Worm (Caenorhabditis elegans): ENCODE results near the gene nucl-1.

The nucl-1 gene

ce11 chrIV:8276609-8277008 is 12.7 kb downstream of the nucl-1 start, which contains the start of gene K07H8.12:
Gene K07H8.12, minus strand, starts transcription at chrIV:8276709.
- TF ChIP-seq lin-11 (tag; optimal IDR thresholded peaks at IDR 0.05) (no peak), elt-2 (tag; optimal IDR thresholded peaks at IDR 0.05) (no peak), K09A11.1 (tag; optimal IDR thresholded peaks at IDR 0.05; ENCODE audit: insufficient read depth) (no peak), pat-9 (tag; optimal IDR thresholded peaks at IDR 0.05) (no peak), elt-4 (tag; optimal IDR thresholded peaks at IDR 0.05) (no peak), ceh-31 (tag; optimal IDR thresholded peaks at IDR 0.05) (no peak), dmd-4 (tag; optimal IDR thresholded peaks at IDR 0.05; ENCODE audit: borderline replicate concordance) (no peak), fax-1 (tag; optimal IDR thresholded peaks at IDR 0.05) (no peak), dve-1 (tag; optimal IDR thresholded peaks at IDR 0.05) (no peak), rnt-1 (tag; optimal IDR thresholded peaks at IDR 0.05) (no peak), madf-2 (tag; optimal IDR thresholded peaks at IDR 0.05) (no peak), T23F11.4 (GFP tag; optimal IDR thresholded peaks at IDR 0.05) (no peak), pqm-1 (tag; optimal IDR thresholded peaks at IDR 0.05) (no peak), F13H6.1 (tag; optimal IDR thresholded peaks at IDR 0.05) (no peak), fkh-10 (GFP tag; optimal IDR thresholded peaks at IDR 0.05) (no peak)

ce11 chrIV:8275232-8275631 is 14.1 kb downstream of the nucl-1 start, which contains the start of gene K07H8.11:
Gene K07H8.11, minus strand, starts transcription at chrIV:8275332.
- TF ChIP-seq ceh-48 (tag; optimal IDR thresholded peaks at IDR 0.05) = no peak
- TF ChIP-seq ceh-24 (tag; optimal IDR thresholded peaks at IDR 0.05) = no peak
- TF ChIP-seq mec-3 (tag; optimal IDR thresholded peaks at IDR 0.05; ENCODE audit: borderline replicate concordance) = no peak
- no peak for TF ChIP-seq T23F11.4 (GFP tag; optimal IDR thresholded peaks at IDR 0.05)
- TF ChIP-seq ceh-14 (tag; optimal IDR thresholded peaks at IDR 0.05) = no peak
- no peak for TF ChIP-seq elt-4 (tag; optimal IDR thresholded peaks at IDR 0.05)
- no peak for TF ChIP-seq nhr-11 (tag; optimal IDR thresholded peaks at IDR 0.05)
- no peak for TF ChIP-seq che-1 (tag; optimal IDR thresholded peaks at IDR 0.05)
- TF ChIP-seq ceh-6 (GFP tag; optimal IDR thresholded peaks at IDR 0.05) = no peak
- TF ChIP-seq unc-42 (tag; optimal IDR thresholded peaks at IDR 0.05) = no peak
- TF ChIP-seq dmd-4 (tag; optimal IDR thresholded peaks at IDR 0.05; ENCODE audit: borderline replicate concordance) = no peak
- no peak for TF ChIP-seq ceh-30 (tag; optimal IDR thresholded peaks at IDR 0.05)
- TF ChIP-seq pros-1 (tag; optimal IDR thresholded peaks at IDR 0.05) = no peak
- no peak for TF ChIP-seq npax-4 (tag; optimal IDR thresholded peaks at IDR 0.05)
- no peak for TF ChIP-seq hlh-13 (GFP tag; optimal IDR thresholded peaks at IDR 0.05)
- TF ChIP-seq tbx-7 (tag; optimal IDR thresholded peaks at IDR 0.05) = no peak

ce11 chrIV:8273334-8273733 is 16.0 kb downstream of the nucl-1 start:
- TF ChIP-seq ahr-1 (tag; optimal IDR thresholded peaks at IDR 0.05) (no peak), ceh-30 (tag; optimal IDR thresholded peaks at IDR 0.05) (no peak), odd-2 (tag; optimal IDR thresholded peaks at IDR 0.05) (no peak)

- no peak for TF ChIP-seq hlh-13 (GFP tag; optimal IDR thresholded peaks at IDR 0.05)
- TF ChIP-seq C38D4.7 (GFP tag; optimal IDR thresholded peaks at IDR 0.05) = no peak
- TF ChIP-seq hlh-8 (tag; optimal IDR thresholded peaks at IDR 0.05) = no peak
- no peak for TF ChIP-seq mec-3 (tag; optimal IDR thresholded peaks at IDR 0.05; ENCODE audit: borderline replicate concordance)
- TF ChIP-seq pha-4 (tag; optimal IDR thresholded peaks at IDR 0.05) = no peak
- TF ChIP-seq Y22D7AL.16 (tag; optimal IDR thresholded peaks at IDR 0.05) = no peak
- no peak for TF ChIP-seq npax-4 (tag; optimal IDR thresholded peaks at IDR 0.05)
- no peak for TF ChIP-seq ztf-16 (tag; optimal IDR thresholded peaks at IDR 0.05)
- TF ChIP-seq ceh-14 (tag; optimal IDR thresholded peaks at IDR 0.05) = no peak
Measured at ce11 chrIV:8268024-8268423, 21.3 kb downstream of the nucl-1 start, which contains the start of the genes K07H8.5 and K07H8.8. Gene K07H8.5, plus strand, starts transcription at chrIV:8268324. Gene K07H8.8, minus strand, starts transcription at chrIV:8268412.
